Worm (Caenorhabditis elegans) whole organism, young adult: ENCODE results near the gene F13H10.1.
"Not testable (repeated sequence)": the region's sequence is repeated elsewhere in the genome, so short reads cannot be mapped to it uniquely, and the experiment has no call there.

ENCODE experiments used
- B0019.2 ChIP-seq: fragments of 200-800 bp; sonication (Bioruptor generic); conservative IDR thresholded peaks from 2 replicates; pipeline ENCODE4 v1.3.6; 2022; ENCODE audit warnings: missing genetic modification reagents, missing genetic modification characterization, missing compliant biosample characterization
- B0261.1 ChIP-seq: sonication (generic microtip); optimal IDR thresholded peaks from 2 replicates; lab custom pipeline; 2016; ENCODE audit warnings: mild to moderate bottlenecking, missing genetic modification characterization, moderate library complexity, missing compliant biosample characterization
- C06A6.2 ChIP-seq: fragments of 200-800 bp; sonication (Bioruptor generic); conservative IDR thresholded peaks from 2 replicates; pipeline ENCODE4 v1.3.6; 2022; ENCODE audit warnings: missing genetic modification characterization, missing compliant biosample characterization
- C17E4.6 ChIP-seq: fragments of 200-800 bp; sonication (Bioruptor generic); IDR thresholded peaks from 2 replicates; pipeline ENCODE4 v1.3.6; 2022; ENCODE audit warnings: missing genetic modification reagents, missing genetic modification characterization, missing compliant biosample characterization
- F37B4.10 ChIP-seq: fragments of 200-800 bp; sonication (Bioruptor generic); IDR thresholded peaks from 2 replicates; pipeline ENCODE4 v1.3.6; 2022; ENCODE audit warnings: missing genetic modification characterization, missing compliant biosample characterization
- F57C9.4 ChIP-seq: sonication (generic microtip); optimal IDR thresholded peaks from 2 replicates; lab custom pipeline; 2017; ENCODE audit warnings: mild to moderate bottlenecking, missing genetic modification characterization, missing compliant biosample characterization
- K11D2.4 ChIP-seq: fragments of 200-800 bp; sonication (Bioruptor generic); IDR thresholded peaks from 2 replicates; pipeline ENCODE4 v1.3.6; 2022; ENCODE audit warnings: missing genetic modification reagents, missing genetic modification characterization, missing compliant biosample characterization
- K12H6.12 ChIP-seq: fragments of 200-800 bp; sonication (Bioruptor generic); optimal IDR thresholded peaks from 2 replicates; lab custom pipeline; 2018; ENCODE audit warnings: mild to moderate bottlenecking, missing genetic modification characterization, missing compliant biosample characterization
- Y56A3A.18 ChIP-seq: fragments of 200-800 bp; sonication (Bioruptor generic); IDR thresholded peaks from 2 replicates; pipeline ENCODE4 v1.3.6; 2022; ENCODE audit warnings: missing genetic modification reagents, missing genetic modification characterization, missing compliant biosample characterization
- ama-1 ChIP-seq, 3 experiments: fragments of 150-350 bp in 1 of 3; sonication (generic microtip) in 2 of 3; optimal IDR thresholded peaks; 2 replicates each; lab custom pipeline; 2014 to 2018; ENCODE audit warnings: missing biosample characterization in 2 of 3, missing genetic modification characterization in 2 of 3, missing genetic modification reagents in 2 of 3
- atf-7 ChIP-seq: sonication (generic microtip); optimal IDR thresholded peaks from 2 replicates; lab custom pipeline; 2017; ENCODE audit warnings: mild to moderate bottlenecking, missing genetic modification characterization, missing compliant biosample characterization
- athp-1 ChIP-seq: sonication (generic microtip); optimal IDR thresholded peaks from 2 replicates; lab custom pipeline; 2017; ENCODE audit warnings: mild to moderate bottlenecking, missing genetic modification characterization, missing compliant biosample characterization
- bed-1 ChIP-seq: fragments of 200-800 bp; sonication (Bioruptor generic); IDR thresholded peaks from 2 replicates; pipeline ENCODE4 v1.3.6; 2022; ENCODE audit warnings: missing genetic modification reagents, missing genetic modification characterization, missing compliant biosample characterization
- cebp-1 ChIP-seq, 2 experiments: fragments of 200-800 bp in 1 of 2; sonication (Bioruptor generic) in 1 of 2; sonication (generic microtip) in 1 of 2; IDR thresholded peaks in 1 of 2; optimal IDR thresholded peaks in 1 of 2; 2 replicates each; pipeline versions ENCODE4 v1.3.6 to Lab custom; 2017 to 2022; ENCODE audit warnings: missing compliant biosample characterization in 2 of 2, missing genetic modification characterization in 2 of 2, mild to moderate bottlenecking in 1 of 2, missing genetic modification reagents in 1 of 2, moderate library complexity in 1 of 2
- ceh-27 ChIP-seq: fragments of 200-800 bp; sonication (Bioruptor generic); optimal IDR thresholded peaks from 2 replicates; lab custom pipeline; 2018; ENCODE audit warnings: mild to moderate bottlenecking, missing genetic modification characterization, moderate library complexity, missing compliant biosample characterization
- ceh-40 ChIP-seq: fragments of 200-800 bp; sonication (Bioruptor generic); IDR thresholded peaks from 2 replicates; pipeline ENCODE4 v1.3.6; 2022; ENCODE audit warnings: missing genetic modification characterization, missing compliant biosample characterization
- chd-7 ChIP-seq: sonication (generic microtip); optimal IDR thresholded peaks from 2 replicates; lab custom pipeline; 2016; ENCODE audit warnings: mild to moderate bottlenecking, missing genetic modification characterization, moderate library complexity, missing compliant biosample characterization
- die-1 ChIP-seq: sonication (generic microtip); optimal IDR thresholded peaks from 2 replicates; lab custom pipeline; 2016; ENCODE audit warnings: missing genotype, mild to moderate bottlenecking, missing genetic modification characterization, missing compliant biosample characterization
- efl-1 ChIP-seq: fragments of 150-350 bp; optimal IDR thresholded peaks from 2 replicates; lab custom pipeline; 2014; ENCODE audit warnings: missing biosample characterization, missing genetic modification reagents, missing genetic modification characterization
- egrh-3 ChIP-seq: fragments of 200-800 bp; sonication (Bioruptor generic); IDR thresholded peaks from 2 replicates; pipeline ENCODE4 v1.3.6; 2022; ENCODE audit warnings: missing genetic modification reagents, missing genetic modification characterization, missing compliant biosample characterization
- gei-17 ChIP-seq: fragments of 200-800 bp; sonication (Bioruptor generic); optimal IDR thresholded peaks from 2 replicates; lab custom pipeline; 2018; ENCODE audit warnings: mild to moderate bottlenecking, missing genetic modification characterization, missing compliant biosample characterization
- hmg-1.2 ChIP-seq: fragments of 200-800 bp; sonication (Bioruptor generic); IDR thresholded peaks from 2 replicates; pipeline ENCODE4 v1.3.6; 2022; ENCODE audit warnings: missing genetic modification reagents, missing genetic modification characterization, missing compliant biosample characterization
- hmg-20 ChIP-seq: fragments of 200-800 bp; sonication (Bioruptor generic); IDR thresholded peaks from 2 replicates; pipeline ENCODE4 v1.3.6; 2022; ENCODE audit warnings: missing genetic modification reagents, missing genetic modification characterization, missing compliant biosample characterization
- hrde-1 ChIP-seq: sonication (generic microtip); optimal IDR thresholded peaks from 2 replicates; lab custom pipeline; 2016; ENCODE audit warnings: missing genetic modification characterization, mild to moderate bottlenecking, missing compliant biosample characterization, moderate library complexity, missing genotype, missing genetic modification reagents, borderline replicate concordance
- lin-26 ChIP-seq: fragments of 200-800 bp; sonication (Bioruptor generic); IDR thresholded peaks from 2 replicates; pipeline ENCODE4 v1.3.6; 2022; ENCODE audit warnings: missing genetic modification reagents, missing genetic modification characterization, missing compliant biosample characterization
- madf-8 ChIP-seq: fragments of 200-800 bp; sonication (Bioruptor generic); conservative IDR thresholded peaks from 2 replicates; pipeline ENCODE4 v1.3.6; 2022; ENCODE audit warnings: missing genetic modification reagents, missing genetic modification characterization, missing compliant biosample characterization
- mel-28 ChIP-seq: sonication (generic microtip); optimal IDR thresholded peaks from 2 replicates; lab custom pipeline; 2016; ENCODE audit warnings: borderline replicate concordance, mild to moderate bottlenecking, missing genetic modification characterization, missing compliant biosample characterization
- mes-4 ChIP-seq: sonication (generic microtip); optimal IDR thresholded peaks from 2 replicates; lab custom pipeline; 2016; ENCODE audit warnings: missing genotype, missing genetic modification characterization, missing compliant biosample characterization
- mxl-1 ChIP-seq: sonication (generic microtip); optimal IDR thresholded peaks from 2 replicates; lab custom pipeline; 2016; ENCODE audit warnings: missing genetic modification characterization, missing compliant biosample characterization
- nfya-1 ChIP-seq: sonication (generic microtip); optimal IDR thresholded peaks from 2 replicates; lab custom pipeline; 2017; ENCODE audit warnings: antibody characterized with exemption, missing compliant biosample characterization, missing genetic modification characterization, borderline replicate concordance; ENCODE audit not compliant: insufficient read depth
- nfyb-1 ChIP-seq: fragments of 200-800 bp; sonication (Bioruptor generic); IDR thresholded peaks from 2 replicates; pipeline ENCODE4 v1.3.6; 2022; ENCODE audit warnings: missing genetic modification reagents, missing genetic modification characterization, missing compliant biosample characterization
- sea-2 ChIP-seq: fragments of 200-800 bp; sonication (Bioruptor generic); IDR thresholded peaks from 2 replicates; pipeline ENCODE4 v1.3.6; 2022; ENCODE audit warnings: missing genetic modification characterization, missing compliant biosample characterization
- snpc-1.1 ChIP-seq: sonication (generic microtip); optimal IDR thresholded peaks from 2 replicates; lab custom pipeline; 2017; ENCODE audit warnings: missing genetic modification characterization, mild to moderate bottlenecking, missing compliant biosample characterization, antibody characterized with exemption, moderate library complexity, missing genotype, missing genetic modification reagents; ENCODE audit not compliant: insufficient read depth
- snpc-1.3 ChIP-seq: sonication (generic microtip); optimal IDR thresholded peaks from 2 replicates; lab custom pipeline; 2017; ENCODE audit warnings: missing genetic modification characterization, mild to moderate bottlenecking, missing compliant biosample characterization, antibody characterized with exemption, moderate library complexity, missing genotype, missing genetic modification reagents; ENCODE audit not compliant: insufficient read depth
- snpc-4 ChIP-seq, 5 experiments: fragments of 150-350 bp in 1 of 5; sonication (generic microtip) in 4 of 5; optimal IDR thresholded peaks; 2 replicates each; lab custom pipeline; 2014 to 2018; ENCODE audit warnings: missing genetic modification characterization in 5 of 5, missing biosample characterization in 3 of 5, antibody characterized with exemption in 2 of 5, mild to moderate bottlenecking in 2 of 5, missing compliant biosample characterization in 2 of 5, missing genotype in 2 of 5, moderate library complexity in 2 of 5, missing genetic modification reagents in 1 of 5
- sptf-2 ChIP-seq: fragments of 200-800 bp; sonication (Bioruptor generic); optimal IDR thresholded peaks from 2 replicates; lab custom pipeline; 2018; ENCODE audit warnings: mild to moderate bottlenecking, missing genetic modification characterization, missing compliant biosample characterization
- tlf-1 ChIP-seq: fragments of 200-800 bp; sonication (Bioruptor generic); optimal IDR thresholded peaks from 2 replicates; lab custom pipeline; 2018; ENCODE audit warnings: mild to moderate bottlenecking, missing genetic modification characterization, missing compliant biosample characterization
- ztf-6 ChIP-seq: fragments of 200-800 bp; sonication (Bioruptor generic); IDR thresholded peaks from 2 replicates; pipeline ENCODE4 v1.3.6; 2022; ENCODE audit warnings: missing genetic modification reagents, missing genetic modification characterization, missing compliant biosample characterization

Gene F13H10.1

ce11 chrIV:11004273-11004672 is at the start of gene F13H10.1:
Gene F13H10.1 (plus strand): TSS chrIV:11004573.
- TF ChIP-seq Y56A3A.18 (GFP tag; lab: Robert Waterston, UW) (no peak), gei-17 (GFP tag; lab: Kevin White, UChicago) (no peak), nfyb-1 (GFP tag; lab: Robert Waterston, UW) (no peak), chd-7 (tag; lab: Kevin White, UChicago) (no peak), F57C9.4 (tag; lab: Kevin White, UChicago) (no peak), efl-1 (GFP tag; lab: Kevin White, UChicago) (no peak), F37B4.10 (GFP tag; lab: Robert Waterston, UW) (no peak), B0261.1 (tag; lab: Kevin White, UChicago) (no peak), C17E4.6 (no peak), ceh-40 (GFP tag; lab: Robert Waterston, UW) (no peak), ceh-27 (GFP tag; lab: Kevin White, UChicago) (no peak), athp-1 (tag; lab: Kevin White, UChicago) (no peak), K12H6.12 (tag; lab: Kevin White, UChicago) (no peak), B0019.2 (GFP tag; lab: Robert Waterston, UW) (no peak), K11D2.4 (GFP tag; lab: Robert Waterston, UW) (no peak), snpc-4 (GFP tag; optimal IDR thresholded peaks at IDR 0.05; lab: Kevin White, UChicago) (no peak), snpc-4 (tag; optimal IDR thresholded peaks at IDR 0.05; lab: Kevin White, UChicago) (no peak), mes-4 (tag; lab: Kevin White, UChicago) (no peak), hmg-20 (no peak), hmg-1.2 (GFP tag; lab: Robert Waterston, UW) (no peak), ama-1 (optimal IDR thresholded peaks at IDR 0.05; lab: Kevin White, UChicago) (no peak), ama-1 (GFP tag; optimal IDR thresholded peaks at IDR 0.05; lab: Kevin White, UChicago) (no peak)

ce11 chrIV:10954955-10955354 is 49.4 kb upstream of the F13H10.1 start, which contains the start of gene Y69E1A.4:
Gene Y69E1A.4 (plus strand): TSS chrIV:10955255.
- TF ChIP-seq nfya-1 (tag; lab: Kevin White, UChicago); sea-2; snpc-1.1 (tag; lab: Kevin White, UChicago): not testable (repeated sequence)

ce11 chrIV:10957583-10958229 is 46.7 kb upstream of the F13H10.1 start, which contains the start of gene Y69E1A.5:
Gene Y69E1A.5 (minus strand): TSS chrIV:10957655.
- no peak for TF ChIP-seq atf-7 (tag; lab: Kevin White, UChicago)
- no peak for TF ChIP-seq egrh-3 (GFP tag; lab: Robert Waterston, UW)
- no peak for TF ChIP-seq lin-26 (GFP tag; lab: Robert Waterston, UW)
- no peak for TF ChIP-seq C06A6.2 (GFP tag; lab: Robert Waterston, UW)
- TF ChIP-seq cebp-1 (GFP tag; IDR thresholded peaks at IDR 0.05; lab: Robert Waterston, UW), result no peak
- no peak for TF ChIP-seq cebp-1 (tag; optimal IDR thresholded peaks at IDR 0.05; lab: Kevin White, UChicago)
- TF ChIP-seq bed-1 (GFP tag; lab: Robert Waterston, UW), result no peak
- no peak for TF ChIP-seq sptf-2
- no peak for TF ChIP-seq die-1 (tag; lab: Kevin White, UChicago)
- TF ChIP-seq tlf-1 (GFP tag; lab: Kevin White, UChicago), result no peak
- TF ChIP-seq C17E4.6, result no peak
- TF ChIP-seq hrde-1 (tag; lab: Kevin White, UChicago), result no peak
- no peak for TF ChIP-seq mel-28 (tag; lab: Kevin White, UChicago)
- no peak for TF ChIP-seq mxl-1 (tag; lab: Kevin White, UChicago)
- no peak for TF ChIP-seq sea-2
- no peak for TF ChIP-seq ztf-6
- TF ChIP-seq ceh-27 (GFP tag; lab: Kevin White, UChicago), result no peak
- TF ChIP-seq snpc-1.3 (tag; lab: Kevin White, UChicago), result no peak
- TF ChIP-seq madf-8 (GFP tag; lab: Robert Waterston, UW), result no peak
- no peak for TF ChIP-seq ama-1 (optimal IDR thresholded peaks at IDR 0.05; lab: Kevin White, UChicago)
- TF ChIP-seq ama-1 (GFP tag; optimal IDR thresholded peaks at IDR 0.05; lab: Kevin White, UChicago), result no peak
- no peak for TF ChIP-seq snpc-4 (GFP tag; optimal IDR thresholded peaks at IDR 0.05; lab: Kevin White, UChicago)
- TF ChIP-seq snpc-4 (tag; optimal IDR thresholded peaks at IDR 0.05; lab: Kevin White, UChicago), result no peak
- TF ChIP-seq, all 124 proteins: peak for 0
